Fruit fly (Drosophila melanogaster) whole organism, wandering third instar larva: ENCODE data around the gene CG12877.
A peak's percentile ranks its signal among the peaks of the same experiment; 100 is the strongest.

Experiments used
- Abd-B ChIP-seq: fragments of >200 bp; optimal IDR thresholded peaks from 2 replicates; lab custom pipeline; 2017; ENCODE audit warnings: missing biosample characterization, missing genetic modification characterization
- HLH106 ChIP-seq: fragments of 200-800 bp; optimal IDR thresholded peaks from 3 replicates; lab custom pipeline; 2019; ENCODE audit warnings: missing biosample characterization, mild to moderate bottlenecking, missing genetic modification characterization, moderate library complexity
- Hnf4 ChIP-seq: fragments of 200-800 bp; sonication (Bioruptor generic); optimal IDR thresholded peaks from 2 replicates; lab custom pipeline; 2016; ENCODE audit warnings: missing biosample characterization, mild to moderate bottlenecking, missing genetic modification characterization
- Hr78 ChIP-seq: fragments of >200 bp; optimal IDR thresholded peaks from 2 replicates; lab custom pipeline; 2017; ENCODE audit warnings: missing biosample characterization, missing genetic modification characterization
- Mio ChIP-seq: sonication (Bioruptor generic); optimal IDR thresholded peaks from 2 replicates; lab custom pipeline; 2016; ENCODE audit warnings: missing biosample characterization, missing genetic modification characterization
- Myc ChIP-seq: fragments of >200 bp; optimal IDR thresholded peaks from 2 replicates; lab custom pipeline; 2017
- OdsH ChIP-seq: fragments of 200-800 bp; sonication (Bioruptor generic); optimal IDR thresholded peaks from 2 replicates; lab custom pipeline; 2016; ENCODE audit warnings: missing biosample characterization, mild to moderate bottlenecking, missing genetic modification characterization
- Vsx2 ChIP-seq: fragments of 200-300, 225-300 bp; sonication (Bioruptor generic); optimal IDR thresholded peaks from 2 replicates; lab custom pipeline; 2018; ENCODE audit warnings: missing biosample characterization, missing genetic modification characterization; ENCODE audit not compliant: partially characterized antibody
- fru ChIP-seq: fragments of 200-800 bp; sonication (Bioruptor generic); optimal IDR thresholded peaks from 3 replicates; lab custom pipeline; 2016; ENCODE audit warnings: missing biosample characterization, mild to moderate bottlenecking, missing genetic modification characterization
- h ChIP-seq: fragments of 200-800 bp; sonication (Bioruptor generic); optimal IDR thresholded peaks from 3 replicates; lab custom pipeline; 2016; ENCODE audit warnings: missing biosample characterization, mild to moderate bottlenecking, missing genetic modification characterization
- lola ChIP-seq: fragments of >200 bp; optimal IDR thresholded peaks from 2 replicates; lab custom pipeline; 2017; ENCODE audit warnings: missing biosample characterization, missing genetic modification characterization
- psq ChIP-seq: fragments of 200-800 bp; sonication (Bioruptor generic); optimal IDR thresholded peaks from 3 replicates; lab custom pipeline; 2017; ENCODE audit warnings: missing biosample characterization, mild to moderate bottlenecking, missing genetic modification characterization, moderate library complexity
- sv ChIP-seq: fragments of 200-800 bp; sonication (Bioruptor generic); optimal IDR thresholded peaks from 3 replicates; lab custom pipeline; 2016; ENCODE audit warnings: missing biosample characterization, missing genetic modification characterization
- tai ChIP-seq: sonication (Bioruptor generic); optimal IDR thresholded peaks from 2 replicates; lab custom pipeline; 2016; ENCODE audit warnings: missing biosample characterization, missing genetic modification characterization

dm6 chr3R:27706581-27707181 lies at the start of gene CG12877, which contains the start of gene CROT:
- TF ChIP-seq Hr78 (no peak), Abd-B (GFP tag; lab: Kevin White, UChicago) (no peak), HLH106 (tag; lab: Kevin White, UChicago) (peak; percentile 89), sv (GFP tag; lab: Kevin White, UChicago) (peak; percentile 68), Hnf4 (GFP tag; lab: Kevin White, UChicago) (no peak), psq (GFP tag; lab: Kevin White, UChicago) (peak; percentile 79), fru (GFP tag; lab: Kevin White, UChicago) (peak; percentile 69), tai (no peak), Vsx2 (no peak), Mio (no peak), OdsH (GFP tag; lab: Kevin White, UChicago) (peak; percentile 65), Myc (lab: Kevin White, UChicago) (no peak), lola (no peak), h (GFP tag; lab: Kevin White, UChicago) (peak; percentile 62)
